Worm (Caenorhabditis elegans) whole organism, dauer: Measurements from ENCODE around the gene clec-136.

Experiments
- unc-62 ChIP-seq: sonication (generic microtip); optimal IDR thresholded peaks from 2 replicates; lab custom pipeline; 2017; ENCODE audit warnings: missing biosample characterization, missing genetic modification reagents, missing genetic modification characterization

clec-136 gene

DNA sequence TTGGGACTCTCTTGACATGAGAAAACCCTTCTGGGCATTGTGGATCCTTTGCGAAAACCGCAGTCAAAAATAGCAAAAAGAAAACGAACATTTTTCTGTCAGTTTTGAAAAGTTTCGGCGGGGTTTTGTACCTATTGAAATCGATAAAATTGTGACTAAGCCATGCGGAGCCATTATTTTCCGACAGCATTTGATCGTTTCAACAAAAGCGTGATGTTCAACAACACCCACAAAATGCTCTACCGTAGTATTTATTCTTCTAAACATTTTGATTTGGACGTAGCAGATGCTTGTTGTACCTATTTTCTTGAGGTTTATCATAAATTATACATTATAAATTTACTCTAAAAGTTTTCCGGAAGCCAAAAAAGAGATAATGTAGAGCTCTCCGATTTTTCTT is at the start of gene clec-136:
TSS of gene clec-136 (minus strand) at position 101 of the 400 bp plus-strand sequence.
- no peak for TF ChIP-seq unc-62 (GFP tag; lab: Kevin White, UChicago)

DNA sequence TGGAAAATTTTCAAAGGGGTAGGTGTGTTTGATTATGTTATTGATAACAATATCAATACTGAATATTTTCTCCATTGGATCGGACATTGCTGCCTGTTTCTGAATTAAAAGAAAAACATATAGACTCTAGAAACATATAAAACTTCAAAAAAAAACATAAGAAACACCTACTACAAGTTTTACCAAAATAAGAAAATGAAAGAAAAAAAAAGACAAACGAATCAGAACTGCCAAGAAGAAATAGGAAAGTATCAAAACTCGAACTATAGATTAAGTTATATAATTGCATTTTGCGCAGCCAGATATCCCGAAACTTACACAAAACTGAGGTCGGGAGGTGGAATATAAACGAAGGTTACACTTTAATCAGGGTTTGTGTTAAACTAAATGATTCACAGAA is 49.0 kb upstream of the clec-136 start, which contains the start of gene T05A7.11:
TSS of gene T05A7.11 (minus strand) at position 101 of the 400 bp plus-strand sequence.
- no peak for TF ChIP-seq unc-62 (GFP tag; lab: Kevin White, UChicago)

DNA sequence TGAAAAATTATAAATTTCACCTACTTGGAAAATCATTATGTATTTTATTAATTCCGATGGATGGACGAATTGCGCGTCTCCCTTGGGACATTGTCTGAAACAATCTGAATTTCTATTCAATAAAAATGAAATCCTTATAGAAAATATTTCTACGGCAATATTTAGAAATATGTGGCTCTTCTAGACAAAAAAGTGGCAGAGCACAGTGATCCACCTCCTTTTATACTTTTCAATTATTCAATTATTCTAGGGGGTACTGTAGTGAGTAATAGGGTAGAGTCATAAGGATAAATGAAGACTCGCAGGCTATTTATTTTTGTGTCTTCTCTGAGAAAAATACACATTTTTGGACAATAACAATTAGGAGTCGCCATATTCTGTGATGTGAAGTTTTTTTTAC is 46.8 kb upstream of the clec-136 start, which contains the start of gene T05A7.12:
TSS of gene T05A7.12 (minus strand) at position 101 of the 400 bp plus-strand sequence.
- no peak for TF ChIP-seq unc-62 (GFP tag; lab: Kevin White, UChicago)

DNA sequence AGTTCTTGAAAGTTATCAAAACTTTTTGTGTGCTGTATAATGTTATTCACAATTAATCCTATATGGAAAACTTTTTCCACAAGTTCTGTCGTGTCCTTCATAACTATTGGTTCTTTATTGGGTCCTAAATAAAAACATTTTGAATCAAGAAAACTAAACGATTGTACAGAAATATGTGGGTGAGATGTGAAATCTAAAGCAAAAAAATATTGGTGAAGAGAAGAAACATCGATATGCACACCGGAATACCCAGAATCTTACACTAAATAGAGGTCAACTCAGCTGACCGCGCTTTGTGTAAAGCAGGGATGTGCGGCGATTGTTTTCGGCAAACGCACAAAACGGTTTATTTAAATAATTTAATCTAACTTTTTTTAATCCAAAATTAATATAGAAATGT is 44.9 kb upstream of the clec-136 start, which contains the start of gene T05A7.13:
TSS of gene T05A7.13 (minus strand) at position 101 of the 400 bp plus-strand sequence.
- TF ChIP-seq unc-62 (GFP tag; lab: Kevin White, UChicago) = no peak

DNA sequence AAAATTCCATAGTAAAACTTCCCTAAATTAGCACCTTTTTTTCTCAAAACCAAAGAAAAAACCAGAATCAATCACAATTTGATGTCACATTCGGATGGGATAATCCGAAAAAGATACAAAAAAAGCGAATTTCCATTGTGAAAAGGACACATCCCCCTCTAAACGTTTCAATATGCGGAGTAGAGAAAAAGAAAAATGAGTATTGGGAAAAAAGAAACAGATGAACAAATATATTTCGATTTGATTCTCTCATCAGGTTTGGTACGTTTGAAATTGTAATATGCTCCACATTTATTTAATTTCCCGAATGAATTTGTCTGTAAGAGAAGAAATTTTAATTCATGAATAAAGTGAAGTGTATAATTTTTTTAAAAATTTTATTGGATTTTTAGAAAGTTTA is 41.9 kb upstream of the clec-136 start:
- no peak for TF ChIP-seq unc-62 (GFP tag; lab: Kevin White, UChicago)

DNA sequence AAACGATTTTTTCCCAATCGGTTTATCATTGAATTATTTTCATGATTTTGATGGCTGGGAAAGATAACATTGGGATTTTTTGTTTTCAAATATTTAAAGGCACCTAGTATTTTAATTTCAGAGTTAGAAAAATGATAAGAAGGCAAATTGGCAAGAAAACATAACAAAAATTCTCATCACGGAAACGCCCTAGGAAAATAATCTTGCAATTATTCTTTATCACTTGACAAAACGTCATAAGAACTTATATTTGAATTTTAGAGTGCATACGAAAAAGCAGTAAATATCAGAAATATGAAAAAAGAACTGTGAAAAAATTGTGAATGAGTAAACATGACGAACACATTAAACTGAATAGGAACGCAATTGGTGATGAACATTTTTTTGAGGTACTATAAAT is 41.0 kb upstream of the clec-136 start:
- no peak for TF ChIP-seq unc-62 (GFP tag; lab: Kevin White, UChicago)

DNA sequence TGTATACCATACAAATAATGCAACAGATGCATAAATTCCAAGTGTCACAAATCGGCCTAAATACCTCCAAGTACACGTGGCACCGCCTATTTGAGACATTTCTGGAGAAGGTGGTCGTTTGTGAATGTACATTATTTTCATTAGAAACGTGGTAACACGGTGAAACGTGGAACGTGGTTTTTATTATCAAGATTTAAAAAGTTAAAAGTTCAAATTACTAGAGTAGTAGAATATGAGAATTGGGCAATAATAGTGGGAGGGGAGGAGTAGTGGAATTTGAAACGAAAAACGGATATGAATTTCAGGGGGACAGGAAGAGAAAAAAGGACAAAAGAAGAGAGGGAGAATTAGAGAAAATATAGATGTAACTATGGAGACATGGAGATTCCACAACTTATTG is 39.5 kb upstream of the clec-136 start, which contains the start of gene fut-6:
TSS of gene fut-6 (minus strand) at position 101 of the 400 bp plus-strand sequence.
- no peak for TF ChIP-seq unc-62 (GFP tag; lab: Kevin White, UChicago)

DNA sequence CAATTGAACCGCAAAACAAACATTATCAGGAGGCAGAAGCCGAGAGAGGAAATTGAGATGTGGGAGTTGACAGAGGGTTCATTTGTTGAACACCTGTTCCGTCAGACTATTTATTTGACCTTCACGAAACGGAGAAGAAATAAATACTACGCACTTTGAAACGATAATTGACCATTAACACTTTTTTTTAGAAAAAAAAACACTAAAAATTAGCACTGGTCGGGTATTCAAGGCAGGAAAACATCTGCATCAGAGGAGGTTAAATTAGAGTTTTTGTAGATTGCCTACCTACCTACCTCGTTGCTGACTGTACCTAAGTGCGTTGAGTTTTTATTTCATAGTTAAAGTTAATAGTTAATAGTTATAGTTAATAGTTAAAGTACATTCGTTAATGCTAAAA is 33.7 kb upstream of the clec-136 start:
- TF ChIP-seq unc-62 (GFP tag; lab: Kevin White, UChicago) = no peak

DNA sequence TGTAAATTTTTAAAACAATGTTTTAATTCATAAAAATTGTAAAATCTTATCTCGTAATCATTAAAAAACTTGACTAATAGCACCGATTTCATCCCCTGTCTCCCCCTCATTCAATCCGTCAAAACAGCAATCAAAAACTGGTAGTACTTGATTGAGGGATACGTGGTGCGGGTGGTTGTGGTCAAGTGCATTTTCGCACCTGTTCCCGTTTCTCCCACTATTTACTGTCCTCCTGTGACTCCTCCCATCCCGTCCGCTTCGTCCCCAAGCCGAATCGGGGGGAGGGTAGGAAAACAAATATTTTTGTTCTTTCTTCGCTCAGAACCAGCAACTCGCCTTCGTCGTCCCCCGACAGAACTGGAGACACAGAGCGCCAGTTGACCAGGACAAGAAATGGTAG is 32.4 kb upstream of the clec-136 start, which contains the start of gene lgc-27:
TSS of gene lgc-27 (plus strand) at position 301 of the 400 bp plus-strand sequence.
- no peak for TF ChIP-seq unc-62 (GFP tag; lab: Kevin White, UChicago)

DNA sequence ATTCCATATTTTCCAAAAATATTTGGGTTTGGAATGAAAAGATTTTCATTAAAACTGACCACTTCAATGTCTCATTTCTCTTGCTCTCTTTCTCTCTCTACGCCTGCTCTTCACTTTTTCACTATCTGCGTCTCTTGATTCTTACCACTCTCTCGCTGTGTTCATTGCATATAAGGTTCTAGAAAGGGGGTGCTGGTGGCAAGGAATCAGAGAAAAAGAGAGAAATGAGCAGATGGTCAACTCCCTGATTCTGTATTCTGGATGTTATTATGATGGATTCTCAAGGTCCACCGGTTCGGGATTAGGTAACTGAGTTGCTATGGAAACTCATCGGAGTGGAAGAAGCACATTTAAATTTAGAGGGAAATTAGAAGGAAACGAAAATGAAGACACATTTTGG is 24.4 kb upstream of the clec-136 start:
- no peak for TF ChIP-seq unc-62 (GFP tag; lab: Kevin White, UChicago)

DNA sequence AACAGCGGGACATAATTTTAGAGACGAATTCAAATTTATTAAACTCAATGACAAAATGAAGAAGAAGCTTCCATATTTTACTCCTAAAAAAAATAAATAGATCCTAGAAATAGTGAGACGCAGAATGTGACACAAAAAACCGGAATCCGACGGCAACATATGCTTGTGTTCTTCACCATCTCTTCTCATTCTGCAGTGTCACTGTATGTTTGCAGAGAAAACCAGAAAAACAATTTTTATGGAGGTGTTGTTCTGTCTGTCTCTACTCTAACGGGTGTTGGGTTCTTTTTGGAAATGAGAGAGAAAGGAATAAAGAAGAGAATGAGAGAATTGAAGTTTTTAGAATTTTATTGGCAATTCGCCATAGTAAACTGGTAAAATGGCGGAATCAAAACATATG is 22.5 kb upstream of the clec-136 start:
- TF ChIP-seq unc-62 (GFP tag; lab: Kevin White, UChicago) = no peak

DNA sequence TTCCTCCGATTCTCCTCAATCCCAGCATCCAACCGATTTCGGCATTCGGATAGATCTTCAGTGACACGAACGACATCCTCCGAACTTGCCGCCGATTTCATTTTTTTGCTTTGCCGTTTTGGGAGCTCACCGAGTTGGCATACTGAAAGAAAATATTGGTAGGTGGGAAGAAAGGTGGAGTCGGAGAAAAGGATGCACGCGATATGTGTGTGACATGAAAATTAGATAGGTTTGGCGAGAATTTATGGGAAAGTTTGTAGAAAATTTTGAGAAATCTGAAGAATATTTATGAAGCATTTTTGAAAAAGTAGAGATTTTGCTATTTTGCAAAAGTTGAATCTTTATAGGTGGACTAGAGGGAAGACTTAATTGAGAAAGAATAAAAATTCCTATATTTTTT is 21.9 kb upstream of the clec-136 start, which contains the start of gene che-10:
TSS of gene che-10 (minus strand) at position 101 of the 400 bp plus-strand sequence.
- TF ChIP-seq unc-62 (GFP tag; lab: Kevin White, UChicago) = no peak

DNA sequence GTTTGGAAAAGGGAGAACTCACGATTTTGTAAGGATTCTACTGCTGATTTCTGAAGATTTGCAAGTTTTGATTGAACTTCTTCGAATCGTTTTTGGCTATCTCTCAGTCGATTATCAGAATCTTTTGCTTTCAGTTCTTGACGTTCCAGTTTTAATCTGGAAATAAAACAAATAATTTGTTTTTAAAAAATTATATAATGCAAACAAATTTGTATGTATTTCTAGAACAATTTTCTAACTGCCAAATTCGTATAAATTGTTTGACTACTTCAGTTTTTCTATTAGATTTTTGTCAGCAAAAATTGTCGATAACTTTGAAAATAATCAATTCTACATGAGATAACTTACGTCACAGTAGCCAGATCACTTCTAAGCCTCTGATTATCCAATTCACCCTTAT is 15.1 kb upstream of the clec-136 start:
- no peak for TF ChIP-seq unc-62 (GFP tag; lab: Kevin White, UChicago)

DNA sequence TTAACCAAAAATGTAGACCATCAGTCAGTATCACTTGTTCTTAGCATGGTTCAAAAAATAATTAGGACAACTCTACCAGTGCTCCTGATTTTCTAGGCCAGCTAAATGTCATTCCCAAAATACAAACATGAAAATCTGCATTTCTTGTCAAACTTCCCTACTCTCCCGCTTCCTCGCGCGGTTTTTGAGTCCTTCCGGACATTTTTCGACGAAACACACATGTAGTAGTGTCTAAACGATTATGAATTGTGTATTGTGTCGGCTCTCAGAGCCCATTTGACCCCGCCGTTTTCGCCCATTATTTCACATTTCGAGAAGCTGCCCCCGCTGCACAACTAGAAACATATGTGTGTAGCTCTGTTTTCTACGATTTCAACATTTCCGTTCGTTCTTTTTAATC is 10.3 kb upstream of the clec-136 start, which contains the start of gene F35D11.1:
TSS of gene F35D11.1 (plus strand) at position 301 of the 400 bp plus-strand sequence.
- TF ChIP-seq unc-62 (GFP tag; lab: Kevin White, UChicago) = no peak

DNA sequence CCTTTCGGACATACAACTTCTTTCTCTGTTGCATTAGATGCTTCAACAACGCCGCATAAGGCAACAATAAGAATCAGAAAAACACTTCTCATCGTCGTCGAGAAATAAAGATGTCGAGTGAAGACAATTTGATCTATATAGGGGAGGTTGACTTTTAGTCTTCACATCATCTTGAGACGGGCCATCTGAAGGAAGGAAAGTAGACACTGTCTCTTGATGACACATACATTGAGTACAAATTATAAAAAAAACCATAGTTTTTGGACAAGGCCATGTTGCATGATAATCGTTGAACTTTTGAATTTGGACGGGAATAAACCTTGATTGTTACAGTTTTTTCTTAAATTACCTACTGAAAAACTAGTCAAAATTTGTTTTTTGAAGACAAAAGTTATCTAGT is 5.3 kb upstream of the clec-136 start, which contains the start of gene clec-139:
TSS of gene clec-139 (minus strand) at position 101 of the 400 bp plus-strand sequence.
- no peak for TF ChIP-seq unc-62 (GFP tag; lab: Kevin White, UChicago)

DNA sequence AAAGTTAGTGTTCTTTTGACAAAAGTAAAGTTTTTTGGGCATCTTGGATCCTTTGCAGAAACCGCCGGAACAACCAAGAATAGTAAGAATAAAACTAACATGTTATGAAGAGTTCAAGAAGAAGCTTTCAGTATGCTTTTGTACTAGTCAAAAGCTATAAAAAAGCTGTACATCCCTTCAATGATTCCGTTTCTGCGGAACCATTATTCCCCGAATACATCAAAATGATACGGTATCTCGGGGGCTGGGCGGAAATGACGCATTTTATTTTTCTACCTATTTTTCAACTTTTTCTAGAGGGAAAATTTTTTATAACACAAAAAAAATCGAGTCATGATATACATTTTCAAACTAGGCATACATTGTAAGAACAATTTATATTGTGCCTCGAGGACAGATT is 3.4 kb upstream of the clec-136 start, which contains the start of gene clec-138:
TSS of gene clec-138 (minus strand) at position 101 of the 400 bp plus-strand sequence.
- TF ChIP-seq unc-62 (GFP tag; lab: Kevin White, UChicago) = no peak

DNA sequence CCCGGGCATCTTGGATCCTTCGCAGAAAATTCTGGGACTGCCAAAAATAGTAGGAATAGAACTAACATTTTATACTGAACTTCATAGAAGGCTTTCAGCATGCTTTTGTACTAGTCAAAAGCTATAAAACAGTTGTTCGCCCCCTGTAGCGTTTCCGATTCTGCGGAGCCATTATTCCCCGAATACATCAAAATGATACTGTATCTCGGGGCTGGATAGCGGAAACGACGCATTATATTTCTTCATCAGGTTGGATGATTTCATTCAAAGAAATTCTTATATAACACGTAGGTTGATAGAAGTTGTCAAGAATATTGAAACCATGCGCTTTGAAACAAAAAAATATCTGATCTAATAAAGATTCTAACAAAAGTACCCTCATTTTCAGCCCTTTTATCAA is 1.6 kb upstream of the clec-136 start, which contains the start of gene clec-137:
TSS of gene clec-137 (minus strand) at position 101 of the 400 bp plus-strand sequence.
- no peak for TF ChIP-seq unc-62 (GFP tag; lab: Kevin White, UChicago)
